Fruit fly (Drosophila melanogaster) whole organism, adult: ENCODE measurements around the gene Rubicon.
A peak's percentile ranks its signal among the peaks of the same experiment; 100 is the strongest.

Source experiments
- CG11617 ChIP-seq: fragments of 200-800 bp; sonication (Bioruptor generic); optimal IDR thresholded peaks from 2 replicates; lab custom pipeline; 2017; ENCODE audit warnings: mild to moderate bottlenecking, missing biosample characterization, missing genetic modification reagents, missing genetic modification characterization
- CG12768 ChIP-seq: fragments of 200-800 bp; sonication (Bioruptor generic); optimal IDR thresholded peaks from 2 replicates; lab custom pipeline; 2017; ENCODE audit warnings: missing biosample characterization, missing genetic modification characterization, mild to moderate bottlenecking, moderate library complexity, missing genetic modification reagents
- CG14711 ChIP-seq: fragments of 200-800 bp; sonication (Bioruptor generic); optimal IDR thresholded peaks from 2 replicates; lab custom pipeline; 2018; ENCODE audit warnings: missing biosample characterization, mild to moderate bottlenecking, missing genetic modification characterization, moderate library complexity
- CG1620 ChIP-seq: fragments of 200-800 bp; sonication (Bioruptor generic); optimal IDR thresholded peaks from 2 replicates; lab custom pipeline; 2016; ENCODE audit warnings: missing biosample characterization, missing genetic modification characterization
- CG33017 ChIP-seq: fragments of 200-800 bp; sonication (Bioruptor generic); optimal IDR thresholded peaks from 2 replicates; lab custom pipeline; 2018; ENCODE audit warnings: missing biosample characterization, mild to moderate bottlenecking, missing genetic modification characterization, moderate library complexity
- CG5204 ChIP-seq: fragments of 200-800 bp; sonication (Bioruptor generic); optimal IDR thresholded peaks from 2 replicates; lab custom pipeline; 2016; ENCODE audit warnings: missing biosample characterization, missing genetic modification characterization
- CG7045 ChIP-seq: fragments of 200-800 bp; sonication (Bioruptor generic); optimal IDR thresholded peaks from 2 replicates; lab custom pipeline; 2017; ENCODE audit warnings: missing biosample characterization, mild to moderate bottlenecking, missing genetic modification characterization
- CG7101 ChIP-seq: fragments of 200-800 bp; sonication (Bioruptor generic); optimal IDR thresholded peaks from 2 replicates; lab custom pipeline; 2018; ENCODE audit warnings: missing biosample characterization, mild to moderate bottlenecking, missing genetic modification characterization, moderate library complexity
- Clk ChIP-seq: fragments of 200-800 bp; sonication (Bioruptor generic); optimal IDR thresholded peaks from 2 replicates; lab custom pipeline; 2017; ENCODE audit warnings: missing biosample characterization, missing genetic modification characterization
- Crg-1 ChIP-seq: fragments of 200-800 bp; sonication (Bioruptor generic); optimal IDR thresholded peaks from 2 replicates; lab custom pipeline; 2016; ENCODE audit warnings: missing biosample characterization, missing genetic modification characterization
- Hr96 ChIP-seq: fragments of 200-800 bp; sonication (Bioruptor generic); optimal IDR thresholded peaks from 2 replicates; lab custom pipeline; 2016; ENCODE audit warnings: missing biosample characterization, missing genetic modification characterization
- Mnt ChIP-seq: fragments of 200-800 bp; sonication (Bioruptor generic); optimal IDR thresholded peaks from 2 replicates; lab custom pipeline; 2016; ENCODE audit warnings: missing biosample characterization, mild to moderate bottlenecking, missing genetic modification characterization
- bab1 ChIP-seq: fragments of 200-800 bp; sonication (Bioruptor generic); optimal IDR thresholded peaks from 3 replicates; lab custom pipeline; 2019; ENCODE audit warnings: missing biosample characterization, mild to moderate bottlenecking, missing genetic modification characterization, moderate library complexity
- cic ChIP-seq: fragments of 200-800 bp; sonication (Bioruptor generic); optimal IDR thresholded peaks from 2 replicates; lab custom pipeline; 2017; ENCODE audit warnings: missing biosample characterization, mild to moderate bottlenecking, missing genetic modification characterization, moderate library complexity
- cnc ChIP-seq, 2 experiments: fragments of >200 bp; optimal IDR thresholded peaks; 2 replicates each; lab custom pipeline; 2017
- kay ChIP-seq: fragments of 200-800 bp; sonication (Bioruptor generic); peaks from one replicate; lab custom pipeline; 2016; ENCODE audit warnings: missing biosample characterization, missing genetic modification characterization, borderline replicate concordance
- ovo ChIP-seq: fragments of 200-800 bp; sonication (Bioruptor generic); optimal IDR thresholded peaks from 2 replicates; lab custom pipeline; 2016; ENCODE audit warnings: missing biosample characterization, missing genetic modification characterization
- pad ChIP-seq: fragments of 200-800 bp; sonication (Bioruptor generic); optimal IDR thresholded peaks from 3 replicates; lab custom pipeline; 2017; ENCODE audit warnings: missing biosample characterization, missing genetic modification characterization, mild to moderate bottlenecking, moderate library complexity, missing genetic modification reagents
- tj ChIP-seq: fragments of 200-800 bp; sonication (Bioruptor generic); optimal IDR thresholded peaks from 3 replicates; lab custom pipeline; 2017; ENCODE audit warnings: missing biosample characterization, mild to moderate bottlenecking, missing genetic modification characterization, moderate library complexity
- toe ChIP-seq: fragments of 200-800 bp; sonication (Bioruptor generic); optimal IDR thresholded peaks from 2 replicates; lab custom pipeline; 2016; ENCODE audit warnings: missing biosample characterization, missing genetic modification characterization

Gene Rubicon

dm6 chrX:8709234-8709843 lies 32.5 kb downstream of the Rubicon start, which contains the start of gene Hexo2:
Gene Hexo2, plus strand, starts transcription at chrX:8709652.
- TF ChIP-seq CG14711 (tag; lab: Kevin White, UChicago) (peak; percentile 88), CG1620 (peak; percentile 96), cnc (optimal IDR thresholded peaks at IDR 0.05; lab: Kevin White, UChicago) (no peak), CG7045 (GFP tag; lab: Kevin White, UChicago) (peak; percentile 38), Crg-1 (GFP tag; lab: Kevin White, UChicago) (peak; percentile 94), cic (GFP tag; lab: Kevin White, UChicago) (no peak), CG11617 (GFP tag; lab: Kevin White, UChicago) (peak; percentile 71), Mnt (peak; percentile 34), bab1 (peak; percentile 98), Hr96 (peak; percentile 87), toe (GFP tag; lab: Kevin White, UChicago) (no peak), CG12768 (peak; percentile 42), CG33017 (peak; percentile 67), CG5204 (GFP tag; lab: Kevin White, UChicago) (peak; percentile 53), tj (peak; percentile 83), CG7101 (tag; lab: Kevin White, UChicago) (peak; percentile 89), pad (GFP tag; lab: Kevin White, UChicago) (peak; percentile 88), kay (GFP tag; lab: Kevin White, UChicago) (no peak), Clk (GFP tag; lab: Kevin White, UChicago) (peak; percentile 36), ovo (GFP tag; lab: Kevin White, UChicago) (peak; percentile 33)

- TF ChIP-seq Crg-1 (GFP tag; lab: Kevin White, UChicago) (peak; percentile 87), tj (peak; percentile 78), CG11617 (GFP tag; lab: Kevin White, UChicago) (peak; percentile 90), Clk (GFP tag; lab: Kevin White, UChicago) (peak; percentile 75), kay (GFP tag; lab: Kevin White, UChicago) (no peak), CG7045 (GFP tag; lab: Kevin White, UChicago) (peak; percentile 79), ovo (GFP tag; lab: Kevin White, UChicago) (peak; percentile 95), CG12768 (peak; percentile 84), pad (GFP tag; lab: Kevin White, UChicago) (peak; percentile 85), cnc (optimal IDR thresholded peaks at IDR 0.05; lab: Kevin White, UChicago) (no peak), CG5204 (GFP tag; lab: Kevin White, UChicago) (peak; percentile 85), bab1 (peak; percentile 57), toe (GFP tag; lab: Kevin White, UChicago) (peak; percentile 86), CG1620 (peak; percentile 97), CG7101 (tag; lab: Kevin White, UChicago) (peak; percentile 94), Hr96 (peak; percentile 90), Mnt (peak; percentile 99), CG14711 (tag; lab: Kevin White, UChicago) (peak; percentile 88), cic (GFP tag; lab: Kevin White, UChicago) (peak; percentile 31), CG33017 (peak; percentile 64)
These were observed 37.5 kb downstream of the Rubicon start, which contains the start of the genes CG2004 and CG1785 for dm6 chrX:8714064-8715046. Gene CG2004, minus strand, starts transcription at chrX:8714924. Gene CG1785, plus strand, starts transcription at chrX:8714936.

- TF ChIP-seq CG11617 (GFP tag; lab: Kevin White, UChicago) (peak; percentile 28), CG33017 (no peak), Crg-1 (GFP tag; lab: Kevin White, UChicago) (peak; percentile 21), CG5204 (GFP tag; lab: Kevin White, UChicago) (peak; percentile 8), ovo (GFP tag; lab: Kevin White, UChicago) (no peak), CG7101 (tag; lab: Kevin White, UChicago) (no peak), cnc (optimal IDR thresholded peaks at IDR 0.05; lab: Kevin White, UChicago) (no peak), cic (GFP tag; lab: Kevin White, UChicago) (no peak), CG12768 (no peak), pad (GFP tag; lab: Kevin White, UChicago) (no peak), bab1 (peak; percentile 16), CG1620 (peak; percentile 7), Clk (GFP tag; lab: Kevin White, UChicago) (no peak), CG7045 (GFP tag; lab: Kevin White, UChicago) (no peak), tj (peak; percentile 72), kay (GFP tag; lab: Kevin White, UChicago) (no peak), Hr96 (no peak), CG14711 (tag; lab: Kevin White, UChicago) (peak; percentile 5), toe (GFP tag; lab: Kevin White, UChicago) (peak; percentile 21), Mnt (peak; percentile 97)
These were observed 43.4 kb downstream of the Rubicon start, which contains the start of gene CG1789 for dm6 chrX:8720213-8720612. Gene CG1789, plus strand, starts transcription at chrX:8720520.

- no peak for TF ChIP-seq CG7045 (GFP tag; lab: Kevin White, UChicago)
- no peak for TF ChIP-seq tj
- TF ChIP-seq CG11617 (GFP tag; lab: Kevin White, UChicago) = no peak
- no peak for TF ChIP-seq Hr96
- TF ChIP-seq pad (GFP tag; lab: Kevin White, UChicago) = no peak
These were observed 44.6 kb downstream of the Rubicon start for dm6 chrX:8721501-8721900.
